Fruit fly (Drosophila melanogaster) whole organism, embryonic: ENCODE measurements around the gene RpL10Ab.

ENCODE experiments used
- BEAF-32 ChIP-seq: fragments of 200-800 bp; sonication (Bioruptor generic); optimal IDR thresholded peaks from 3 replicates; lab custom pipeline; 2017; ENCODE audit warnings: missing biosample characterization, missing genetic modification characterization, mild to moderate bottlenecking, moderate library complexity, missing genetic modification reagents
- CG11504 ChIP-seq: fragments of 200-800 bp; sonication (Bioruptor generic); optimal IDR thresholded peaks from 3 replicates; lab custom pipeline; 2019; ENCODE audit warnings: missing biosample characterization, mild to moderate bottlenecking, missing genetic modification characterization, moderate library complexity
- CG13287 ChIP-seq: fragments of 200-800 bp; sonication (Bioruptor generic); IDR thresholded peaks from 2 replicates; pipeline ENCODE4 v1.3.6; 2022; ENCODE audit warnings: missing biosample characterization, missing genetic modification characterization; ENCODE audit not compliant: partially characterized antibody
- CG13624 ChIP-seq: fragments of 200-800 bp; sonication (Bioruptor generic); optimal IDR thresholded peaks from 2 replicates; lab custom pipeline; 2016; ENCODE audit warnings: missing biosample characterization, missing genetic modification characterization
- CG14014 ChIP-seq: fragments of 200-800 bp; sonication (Bioruptor generic); IDR thresholded peaks from 2 replicates; pipeline ENCODE4 v1.3.6; 2022; ENCODE audit warnings: missing biosample characterization, missing genetic modification characterization
- CG15073 ChIP-seq: fragments of 200-800 bp; sonication (Bioruptor generic); optimal IDR thresholded peaks from 2 replicates; lab custom pipeline; 2016; ENCODE audit warnings: missing biosample characterization, missing genetic modification characterization
- CG1529 ChIP-seq: fragments of 200-800 bp; sonication (Bioruptor generic); optimal IDR thresholded peaks from 3 replicates; lab custom pipeline; 2018; ENCODE audit warnings: missing biosample characterization, missing genetic modification characterization
- CG15514 ChIP-seq: fragments of 200-800 bp; sonication (Bioruptor generic); optimal IDR thresholded peaks from 3 replicates; lab custom pipeline; 2017; ENCODE audit warnings: missing biosample characterization, missing genetic modification characterization, mild to moderate bottlenecking, moderate library complexity, missing genetic modification reagents
- CG15696 ChIP-seq: fragments of 200-800 bp; sonication (Bioruptor generic); optimal IDR thresholded peaks from 2 replicates; lab custom pipeline; 2019; ENCODE audit warnings: missing biosample characterization, mild to moderate bottlenecking, missing genetic modification characterization, moderate library complexity
- CG17328 ChIP-seq: fragments of 200-800 bp; sonication (Bioruptor generic); IDR thresholded peaks from 2 replicates; pipeline ENCODE4 v1.3.6; 2022; ENCODE audit warnings: missing biosample characterization, missing genetic modification characterization
- CG2129 ChIP-seq: fragments of 200-800 bp; sonication (Bioruptor generic); IDR thresholded peaks from 2 replicates; pipeline ENCODE4 v1.3.6; 2022; ENCODE audit warnings: missing biosample characterization, missing genetic modification characterization; ENCODE audit not compliant: partially characterized antibody
- CG30403 ChIP-seq: fragments of 200-800 bp; sonication (Bioruptor generic); optimal IDR thresholded peaks from 3 replicates; lab custom pipeline; 2016; ENCODE audit warnings: missing biosample characterization, missing genetic modification characterization
- CG3407 ChIP-seq: fragments of 200-800 bp; sonication (Bioruptor generic); optimal IDR thresholded peaks from 2 replicates; lab custom pipeline; 2018; ENCODE audit warnings: missing biosample characterization, mild to moderate bottlenecking, missing genetic modification characterization
- CG34224 ChIP-seq: fragments of 200-800 bp; sonication (Bioruptor generic); IDR thresholded peaks from 3 replicates; pipeline ENCODE4 v1.3.6; 2022; ENCODE audit warnings: missing biosample characterization, missing genetic modification characterization; ENCODE audit not compliant: partially characterized antibody
- CG4282 ChIP-seq: fragments of 200-800 bp; sonication (Bioruptor generic); optimal IDR thresholded peaks from 2 replicates; lab custom pipeline; 2016; ENCODE audit warnings: missing biosample characterization, missing genetic modification characterization
- CG43689 ChIP-seq: fragments of 200-800 bp; sonication (Bioruptor generic); IDR thresholded peaks from 2 replicates; pipeline ENCODE4 v1.3.6; 2022; ENCODE audit warnings: missing biosample characterization, missing genetic modification characterization
- CG4707 ChIP-seq: fragments of 200-800 bp; sonication (Bioruptor generic); optimal IDR thresholded peaks from 2 replicates; lab custom pipeline; 2018; ENCODE audit warnings: missing biosample characterization, mild to moderate bottlenecking, missing genetic modification characterization, moderate library complexity
- CG5180 ChIP-seq: fragments of 200-800 bp; sonication (Bioruptor generic); optimal IDR thresholded peaks from 3 replicates; lab custom pipeline; 2017; ENCODE audit warnings: missing biosample characterization, missing genetic modification characterization, mild to moderate bottlenecking, moderate library complexity, missing genetic modification reagents
- D ChIP-seq, 2 experiments: fragments of 200-800 bp in 1 of 2; fragments of >200 bp in 1 of 2; sonication (Bioruptor generic) in 1 of 2; optimal IDR thresholded peaks; 2 replicates in 1 of 2; 3 replicates in 1 of 2; lab custom pipeline; 2017; ENCODE audit warnings: mild to moderate bottlenecking in 1 of 2, missing biosample characterization in 1 of 2, missing genetic modification characterization in 1 of 2, missing genetic modification reagents in 1 of 2
- Dll ChIP-seq: fragments of 200-800 bp; sonication (Bioruptor generic); IDR thresholded peaks from 4 replicates; pipeline ENCODE4 v1.3.6; 2022; ENCODE audit warnings: missing biosample characterization, missing genetic modification characterization; ENCODE audit not compliant: partially characterized antibody
- Dp ChIP-seq: fragments of 200-800 bp; sonication (Bioruptor generic); optimal IDR thresholded peaks from 2 replicates; lab custom pipeline; 2018; ENCODE audit warnings: missing biosample characterization, mild to moderate bottlenecking, missing genetic modification characterization, moderate library complexity
- Dref ChIP-seq: fragments of 200-800 bp; sonication (Bioruptor generic); IDR thresholded peaks from 2 replicates; pipeline ENCODE4 v1.3.6; 2022; ENCODE audit warnings: missing biosample characterization, missing genetic modification characterization
- HLH4C ChIP-seq: fragments of 200-800 bp; sonication (Bioruptor generic); IDR thresholded peaks from 3 replicates; pipeline ENCODE4 v1.3.6; 2022; ENCODE audit warnings: missing biosample characterization, missing genetic modification characterization; ENCODE audit not compliant: partially characterized antibody
- Hand ChIP-seq: fragments of 200-800 bp; sonication (Bioruptor generic); optimal IDR thresholded peaks from 2 replicates; lab custom pipeline; 2017; ENCODE audit warnings: mild to moderate bottlenecking, missing biosample characterization, missing genetic modification reagents, missing genetic modification characterization
- Hey ChIP-seq: fragments of 200-800 bp; sonication (Bioruptor generic); optimal IDR thresholded peaks from 3 replicates; lab custom pipeline; 2018; ENCODE audit warnings: missing biosample characterization, mild to moderate bottlenecking, missing genetic modification characterization
- ab ChIP-seq: fragments of 200-800 bp; sonication (Bioruptor generic); optimal IDR thresholded peaks from 2 replicates; lab custom pipeline; 2016; ENCODE audit warnings: missing biosample characterization, missing genetic modification characterization
- amos ChIP-seq: fragments of 200-800 bp; sonication (Bioruptor generic); IDR thresholded peaks from 2 replicates; pipeline ENCODE4 v1.3.6; 2022; ENCODE audit warnings: missing biosample characterization, missing genetic modification characterization; ENCODE audit not compliant: partially characterized antibody
- aop ChIP-seq: fragments of 200-800 bp; sonication (Bioruptor generic); IDR thresholded peaks from 2 replicates; pipeline ENCODE4 v1.3.6; 2022; ENCODE audit warnings: missing biosample characterization, missing genetic modification characterization
- chinmo ChIP-seq: fragments of 200-800 bp; sonication (Bioruptor generic); IDR thresholded peaks from 4 replicates; pipeline ENCODE4 v1.3.6; 2022; ENCODE audit warnings: missing biosample characterization, missing genetic modification characterization; ENCODE audit not compliant: partially characterized antibody
- chn ChIP-seq: fragments of 200-800 bp; sonication (Bioruptor generic); optimal IDR thresholded peaks from 2 replicates; lab custom pipeline; 2016; ENCODE audit warnings: missing biosample characterization, missing genetic modification characterization
- fd102C ChIP-seq: fragments of 200-800 bp; sonication (Bioruptor generic); optimal IDR thresholded peaks from 2 replicates; lab custom pipeline; 2018; ENCODE audit warnings: missing biosample characterization, mild to moderate bottlenecking, missing genetic modification characterization, moderate library complexity
- fru ChIP-seq: fragments of >200 bp; optimal IDR thresholded peaks from 2 replicates; lab custom pipeline; 2017
- ftz-f1 ChIP-seq: fragments of 200-800 bp; sonication (Bioruptor generic); optimal IDR thresholded peaks from 2 replicates; lab custom pipeline; 2016; ENCODE audit warnings: missing biosample characterization, missing genetic modification characterization
- gfzf ChIP-seq: fragments of 200-800 bp; sonication (Bioruptor generic); optimal IDR thresholded peaks from 2 replicates; lab custom pipeline; 2016; ENCODE audit warnings: missing biosample characterization, mild to moderate bottlenecking, missing genetic modification characterization, moderate library complexity
- hth ChIP-seq: fragments of >200 bp; optimal IDR thresholded peaks from 2 replicates; lab custom pipeline; 2017; ENCODE audit warnings: inconsistent platforms
- inv ChIP-seq: fragments of 200-800 bp; sonication (Bioruptor generic); IDR thresholded peaks from 2 replicates; pipeline ENCODE4 v1.3.6; 2022; ENCODE audit warnings: missing biosample characterization, missing genetic modification characterization; ENCODE audit not compliant: partially characterized antibody
- ken ChIP-seq: fragments of 200-800 bp; sonication (Bioruptor generic); IDR thresholded peaks from 3 replicates; pipeline ENCODE4 v1.3.6; 2022; ENCODE audit warnings: missing biosample characterization, missing genetic modification characterization
- nom ChIP-seq: fragments of 200-800 bp; sonication (Bioruptor generic); optimal IDR thresholded peaks from 2 replicates; lab custom pipeline; 2017; ENCODE audit warnings: missing biosample characterization, missing genetic modification characterization, mild to moderate bottlenecking, moderate library complexity, missing genetic modification reagents
- pb ChIP-seq: fragments of 200-800 bp; sonication (Bioruptor generic); optimal IDR thresholded peaks from 3 replicates; lab custom pipeline; 2016; ENCODE audit warnings: missing biosample characterization, missing genetic modification characterization
- phol ChIP-seq: fragments of 200-800 bp; sonication (Bioruptor generic); optimal IDR thresholded peaks from 3 replicates; lab custom pipeline; 2018; ENCODE audit warnings: missing biosample characterization, mild to moderate bottlenecking, missing genetic modification characterization, moderate library complexity
- pnt ChIP-seq: fragments of 200-800 bp; sonication (Bioruptor generic); optimal IDR thresholded peaks from 3 replicates; lab custom pipeline; 2016; ENCODE audit warnings: missing biosample characterization, missing genetic modification characterization
- sc ChIP-seq, 3 experiments: fragments of >200 bp in 2 of 3; fragments of 200-800 bp in 1 of 3; sonication (Bioruptor generic) in 1 of 3; optimal IDR thresholded peaks; 2 replicates in 2 of 3; 3 replicates in 1 of 3; lab custom pipeline; 2017; ENCODE audit warnings: mild to moderate bottlenecking in 1 of 3, missing biosample characterization in 1 of 3, missing genetic modification characterization in 1 of 3, missing genetic modification reagents in 1 of 3
- stwl ChIP-seq: fragments of 200-800 bp; sonication (Bioruptor generic); optimal IDR thresholded peaks from 3 replicates; lab custom pipeline; 2018; ENCODE audit warnings: missing biosample characterization, mild to moderate bottlenecking, missing genetic modification characterization, moderate library complexity
- tio ChIP-seq: fragments of 200-800 bp; sonication (Bioruptor generic); optimal IDR thresholded peaks from 2 replicates; lab custom pipeline; 2017; ENCODE audit warnings: missing biosample characterization, missing genetic modification characterization, inconsistent platforms
- tll ChIP-seq, 2 experiments: fragments of 200-800 bp in 1 of 2; fragments of >200 bp in 1 of 2; sonication (Bioruptor generic) in 1 of 2; optimal IDR thresholded peaks; 2 replicates each; lab custom pipeline; 2017 to 2019; ENCODE audit warnings: missing biosample characterization in 2 of 2, missing genetic modification characterization in 2 of 2, mild to moderate bottlenecking in 1 of 2, moderate library complexity in 1 of 2
- wek ChIP-seq: fragments of 200-800 bp; sonication (Bioruptor generic); optimal IDR thresholded peaks from 3 replicates; lab custom pipeline; 2018; ENCODE audit warnings: missing biosample characterization, mild to moderate bottlenecking, missing genetic modification characterization, moderate library complexity
- zen ChIP-seq: fragments of 200-800 bp; sonication (Bioruptor generic); optimal IDR thresholded peaks from 3 replicates; lab custom pipeline; 2018; ENCODE audit warnings: missing biosample characterization, mild to moderate bottlenecking, missing genetic modification characterization, moderate library complexity

Gene RpL10Ab

dm6 chr3L:11795440-11795983 lies 27.1 kb upstream of the RpL10Ab start, which contains the start of gene Klp68D (continued):
- TF ChIP-seq CG34224 (GFP tag; lab: Robert Waterston, UW) (0 out of 3 replicates have a peak, but pooled peaks have one; percentile 23), chn (no peak), CG15073 (GFP tag; lab: Kevin White, UChicago) (no peak), amos (GFP tag; lab: Robert Waterston, UW) (0 out of 2 replicates have a peak, but pooled peaks have one; percentile 11), phol (tag; lab: Kevin White, UChicago) (peak; percentile 24), CG4282 (no peak), CG5180 (GFP tag; lab: Kevin White, UChicago) (no peak), Hey (tag; lab: Kevin White, UChicago) (no peak), aop (GFP tag; lab: Robert Waterston, UW) (no peak), D (optimal IDR thresholded peaks at IDR 0.05; lab: Kevin White, UChicago) (no peak), D (GFP tag; optimal IDR thresholded peaks at IDR 0.05; lab: Kevin White, UChicago) (no peak), nom (GFP tag; lab: Kevin White, UChicago) (no peak), ken (no peak), sc (optimal IDR thresholded peaks at IDR 0.05; lab: Kevin White, UChicago) (no peak), sc (GFP tag; optimal IDR thresholded peaks at IDR 0.05; lab: Kevin White, UChicago) (no peak), fru (lab: Kevin White, UChicago) (no peak), fd102C (GFP tag; lab: Kevin White, UChicago) (no peak), tio (GFP tag; lab: Kevin White, UChicago) (no peak), Dll (GFP tag; lab: Robert Waterston, UW) (0 out of 4 replicates have a peak, but pooled peaks have one; percentile 23), wek (GFP tag; lab: Kevin White, UChicago) (no peak), Dref (GFP tag; lab: Robert Waterston, UW) (peak; percentile 33; the same call in 1 of the 2 replicates), pb (GFP tag; lab: Kevin White, UChicago) (no peak), CG4707 (GFP tag; lab: Kevin White, UChicago) (no peak), CG15514 (GFP tag; lab: Kevin White, UChicago) (peak; percentile 38), BEAF-32 (peak; percentile 31), CG14014 (no peak), stwl (tag; lab: Kevin White, UChicago) (peak; percentile 78), CG13287 (GFP tag; lab: Robert Waterston, UW) (peak; percentile 53), Dp (GFP tag; lab: Kevin White, UChicago) (peak; percentile 89), Hand (GFP tag; lab: Kevin White, UChicago) (no peak), inv (GFP tag; lab: Robert Waterston, UW) (0 out of 2 replicates have a peak, but pooled peaks have one; percentile 16), tll (GFP tag; optimal IDR thresholded peaks at IDR 0.05; lab: Kevin White, UChicago) (no peak), hth (lab: Kevin White, UChicago) (no peak), CG1529 (GFP tag; lab: Kevin White, UChicago) (no peak), pnt (GFP tag; lab: Kevin White, UChicago) (no peak), HLH4C (GFP tag; lab: Robert Waterston, UW) (no peak), CG13624 (no peak), gfzf (GFP tag; lab: Kevin White, UChicago) (peak; percentile 83), CG30403 (no peak), CG3407 (GFP tag; lab: Kevin White, UChicago) (no peak), CG15696 (tag; lab: Kevin White, UChicago) (no peak), ftz-f1 (peak; percentile 72), CG43689 (GFP tag; lab: Robert Waterston, UW) (no peak), CG2129 (no peak), zen (tag; lab: Kevin White, UChicago) (no peak), CG11504 (peak; percentile 26), CG17328 (no peak), chinmo (GFP tag; lab: Robert Waterston, UW) (no peak), ab (no peak)
